Fruit fly (Drosophila melanogaster): ENCODE results near the gene Osi3.

- TF ChIP-seq CTCF (optimal IDR thresholded peaks at IDR 0.05) (no peak), CG8478 (optimal IDR thresholded peaks at IDR 0.05) (no peak)
Observed at dm6 chr3R:6234189-6234758, 18.6 kb downstream of the Osi3 start, which contains the start of gene Osi6.
